Worm (Caenorhabditis elegans) whole organism, L1 larva: ENCODE results near the gene ilys-1.
A peak's percentile ranks its signal among the peaks of the same experiment; 100 is the strongest.

ENCODE experiments used
- C34B4.2 ChIP-seq: sonication (generic microtip); optimal IDR thresholded peaks from 2 replicates; lab custom pipeline; 2017; ENCODE audit warnings: mild to moderate bottlenecking, missing genetic modification characterization, missing compliant biosample characterization
- alr-1 ChIP-seq: fragments of 200-800 bp; sonication (Bioruptor generic); optimal IDR thresholded peaks from 2 replicates; lab custom pipeline; 2018; ENCODE audit warnings: borderline replicate concordance, mild to moderate bottlenecking, missing genetic modification characterization, missing compliant biosample characterization
- aly-2 ChIP-seq: fragments of 150-350 bp; optimal IDR thresholded peaks from 2 replicates; lab custom pipeline; 2014; ENCODE audit warnings: missing biosample characterization, missing genetic modification characterization
- ama-1 ChIP-seq: fragments of 150-350 bp; optimal IDR thresholded peaks from 2 replicates; lab custom pipeline; 2014
- ceh-63 ChIP-seq: fragments of 200-800 bp; sonication (Bioruptor generic); optimal IDR thresholded peaks from 2 replicates; lab custom pipeline; 2018; ENCODE audit warnings: mild to moderate bottlenecking, missing genetic modification characterization, missing compliant biosample characterization
- ceh-8 ChIP-seq: fragments of 200-800 bp; sonication (Bioruptor generic); optimal IDR thresholded peaks from 2 replicates; lab custom pipeline; 2018; ENCODE audit warnings: mild to moderate bottlenecking, missing genetic modification characterization, moderate library complexity, missing compliant biosample characterization
- ceh-82 ChIP-seq, 3 experiments: fragments of 150-350 bp in 1 of 3; sonication (generic microtip) in 2 of 3; optimal IDR thresholded peaks; 2 replicates each; lab custom pipeline; 2014 to 2017; ENCODE audit warnings: missing biosample characterization in 3 of 3, missing genetic modification characterization in 3 of 3
- dpl-1 ChIP-seq, 3 experiments: fragments of 150-350 bp in 2 of 3; sonication (generic microtip) in 1 of 3; optimal IDR thresholded peaks; 2 replicates each; lab custom pipeline; 2014 to 2017; ENCODE audit warnings: missing biosample characterization in 3 of 3, missing genetic modification characterization in 3 of 3, missing genetic modification reagents in 3 of 3
- dsc-1 ChIP-seq: sonication (generic microtip); optimal IDR thresholded peaks from 2 replicates; lab custom pipeline; 2016; ENCODE audit warnings: mild to moderate bottlenecking, missing genetic modification characterization, missing compliant biosample characterization
- efl-1 ChIP-seq, 4 experiments: fragments of 150-350 bp; optimal IDR thresholded peaks in 3 of 4; peaks in 1 of 4; 1 replicate in 1 of 4; 2 replicates in 3 of 4; lab custom pipeline; 2014; ENCODE audit warnings: missing biosample characterization in 2 of 4, missing genetic modification characterization in 2 of 4, missing genetic modification reagents in 2 of 4
- elt-3 ChIP-seq, 6 experiments: fragments of 150-350 bp in 1 of 6; sonication (generic microtip); optimal IDR thresholded peaks; 2 replicates each; lab custom pipeline; 2017 to 2018; ENCODE audit warnings: missing biosample characterization in 6 of 6, missing genetic modification characterization in 6 of 6, inconsistent platforms in 1 of 6
- ets-5 ChIP-seq: fragments of 200-800 bp; sonication (Bioruptor generic); IDR thresholded peaks from 2 replicates; pipeline ENCODE4 v1.3.6; 2022; ENCODE audit warnings: missing genetic modification characterization, missing compliant biosample characterization
- fkh-4 ChIP-seq: sonication (generic microtip); optimal IDR thresholded peaks from 2 replicates; lab custom pipeline; 2016; ENCODE audit warnings: missing compliant biosample characterization, missing genetic modification characterization, borderline replicate concordance
- grh-1 ChIP-seq: fragments of 200-800 bp; sonication (Bioruptor generic); IDR thresholded peaks from 2 replicates; pipeline ENCODE4 v1.3.6; 2022; ENCODE audit warnings: missing genetic modification reagents, missing genetic modification characterization, missing compliant biosample characterization
- hlh-17 ChIP-seq: fragments of 200-800 bp; sonication (Bioruptor generic); optimal IDR thresholded peaks from 2 replicates; lab custom pipeline; 2018; ENCODE audit warnings: missing genetic modification characterization, mild to moderate bottlenecking, missing compliant biosample characterization, moderate library complexity, borderline replicate concordance
- isw-1 ChIP-seq: fragments of 200-800 bp; sonication (Bioruptor generic); IDR thresholded peaks from 2 replicates; pipeline ENCODE4 v1.3.6; 2022; ENCODE audit warnings: missing genetic modification characterization, missing compliant biosample characterization
- lin-13 ChIP-seq: fragments of 150-350 bp; optimal IDR thresholded peaks from 2 replicates; lab custom pipeline; 2014; ENCODE audit warnings: missing biosample characterization, missing genetic modification reagents, missing genetic modification characterization
- lin-14 ChIP-seq: fragments of 200-800 bp; sonication (Bioruptor generic); optimal IDR thresholded peaks from 2 replicates; lab custom pipeline; 2018; ENCODE audit warnings: mild to moderate bottlenecking, missing genetic modification characterization, moderate library complexity, missing compliant biosample characterization
- lin-39 ChIP-seq: fragments of 150-350 bp; optimal IDR thresholded peaks from 2 replicates; lab custom pipeline; 2014; ENCODE audit warnings: missing biosample characterization, missing genetic modification reagents, missing genetic modification characterization
- nhr-11 ChIP-seq: fragments of 150-350 bp; optimal IDR thresholded peaks from 2 replicates; lab custom pipeline; 2014; ENCODE audit warnings: missing biosample characterization, missing genetic modification characterization
- nhr-12 ChIP-seq: sonication (generic microtip); optimal IDR thresholded peaks from 2 replicates; lab custom pipeline; 2017; ENCODE audit warnings: missing biosample characterization, missing genetic modification characterization
- nhr-19 ChIP-seq: fragments of 200-800 bp; sonication (Bioruptor generic); conservative IDR thresholded peaks from 2 replicates; pipeline ENCODE4 v1.3.6; 2022; ENCODE audit warnings: missing genetic modification characterization, missing compliant biosample characterization
- nhr-20 ChIP-seq: sonication (generic microtip); optimal IDR thresholded peaks from 2 replicates; lab custom pipeline; 2016; ENCODE audit warnings: mild to moderate bottlenecking, missing genetic modification characterization, missing compliant biosample characterization
- nhr-71 ChIP-seq: sonication (generic microtip); optimal IDR thresholded peaks from 2 replicates; lab custom pipeline; 2016; ENCODE audit warnings: mild to moderate bottlenecking, missing genetic modification characterization, moderate library complexity, missing compliant biosample characterization
- nhr-77 ChIP-seq: fragments of 150-350 bp; optimal IDR thresholded peaks from 2 replicates; lab custom pipeline; 2014; ENCODE audit warnings: missing biosample characterization, missing genetic modification characterization
- nhr-84 ChIP-seq: sonication (generic microtip); optimal IDR thresholded peaks from 2 replicates; lab custom pipeline; 2017; ENCODE audit warnings: missing biosample characterization, missing genetic modification characterization
- pax-3 ChIP-seq: fragments of 200-800 bp; sonication (Bioruptor generic); optimal IDR thresholded peaks from 2 replicates; lab custom pipeline; 2018; ENCODE audit warnings: mild to moderate bottlenecking, missing genetic modification characterization, moderate library complexity, missing compliant biosample characterization
- rnt-1 ChIP-seq: sonication (generic microtip); optimal IDR thresholded peaks from 2 replicates; lab custom pipeline; 2016; ENCODE audit warnings: mild to moderate bottlenecking, missing genetic modification characterization, moderate library complexity, missing compliant biosample characterization
- skn-1 ChIP-seq: fragments of 150-350 bp; optimal IDR thresholded peaks from 2 replicates; lab custom pipeline; 2014; ENCODE audit warnings: missing biosample characterization, missing genetic modification characterization
- snu-23 ChIP-seq: sonication (generic microtip); optimal IDR thresholded peaks from 2 replicates; lab custom pipeline; 2016; ENCODE audit warnings: missing genetic modification characterization, missing compliant biosample characterization
- swsn-7 ChIP-seq: sonication (generic microtip); optimal IDR thresholded peaks from 2 replicates; lab custom pipeline; 2016; ENCODE audit warnings: missing genetic modification characterization, missing compliant biosample characterization
- tbx-2 ChIP-seq: sonication (generic microtip); optimal IDR thresholded peaks from 2 replicates; lab custom pipeline; 2016; ENCODE audit warnings: missing genetic modification characterization, missing compliant biosample characterization
- tlp-1 ChIP-seq: fragments of 150-350 bp; optimal IDR thresholded peaks from 2 replicates; lab custom pipeline; 2014; ENCODE audit warnings: missing biosample characterization, missing genetic modification characterization
- unc-62 ChIP-seq: fragments of 150-350 bp; optimal IDR thresholded peaks from 2 replicates; lab custom pipeline; 2014; ENCODE audit warnings: missing biosample characterization, missing genetic modification reagents, missing genetic modification characterization
- unc-98 ChIP-seq: fragments of 200-800 bp; sonication (Bioruptor generic); IDR thresholded peaks from 2 replicates; pipeline ENCODE4 v1.3.6; 2022; ENCODE audit warnings: missing genetic modification characterization, missing compliant biosample characterization
- vab-15 ChIP-seq: sonication (generic microtip); optimal IDR thresholded peaks from 2 replicates; lab custom pipeline; 2017; ENCODE audit warnings: missing genotype, mild to moderate bottlenecking, missing genetic modification characterization, missing compliant biosample characterization
- zag-1 ChIP-seq: fragments of 150-350 bp; optimal IDR thresholded peaks from 2 replicates; lab custom pipeline; 2014; ENCODE audit warnings: missing biosample characterization, missing genetic modification characterization
- ztf-11 ChIP-seq, 2 experiments: sonication (generic microtip); optimal IDR thresholded peaks; 2 replicates each; lab custom pipeline; 2016 to 2017; ENCODE audit warnings: missing genetic modification characterization in 2 of 2, missing biosample characterization in 1 of 2, missing compliant biosample characterization in 1 of 2

ilys-1 gene

ce11 chrIV:2495118-2495785 is 25.0 kb downstream of the ilys-1 start, which contains the start of the genes ccdc-12 and Y69A2AR.18 (continued):
- TF ChIP-seq pax-3 (no peak), elt-3 (tag; optimal IDR thresholded peaks at IDR 0.05; lab: Kevin White, UChicago) (peak in 1 of 6 experiments; percentile 53), swsn-7 (tag; lab: Kevin White, UChicago) (peak; percentile 52), hlh-17 (GFP tag; lab: Kevin White, UChicago) (no peak), nhr-71 (tag; lab: Kevin White, UChicago) (peak; percentile 76), lin-13 (GFP tag; lab: Kevin White, UChicago) (peak; percentile 55), skn-1 (tag; lab: Kevin White, UChicago) (peak; percentile 58), dsc-1 (tag; lab: Kevin White, UChicago) (peak; percentile 52), lin-14 (GFP tag; lab: Kevin White, UChicago) (no peak), dpl-1 (GFP tag; optimal IDR thresholded peaks at IDR 0.05; lab: Kevin White, UChicago) (peak; percentile 64 to 78 (median 72)), rnt-1 (tag; lab: Kevin White, UChicago) (no peak), efl-1 (optimal IDR thresholded peaks at IDR 0.05; lab: Kevin White, UChicago) (peak; percentile 77 to 84), efl-1 (GFP tag; optimal IDR thresholded peaks at IDR 0.05 in 1 of 2; lab: Kevin White, UChicago) (peak; percentile 75 to 97), C34B4.2 (tag; lab: Kevin White, UChicago) (no peak), unc-98 (no peak), aly-2 (tag; lab: Kevin White, UChicago) (no peak), ceh-63 (GFP tag; lab: Kevin White, UChicago) (no peak), ceh-82 (tag; optimal IDR thresholded peaks at IDR 0.05; lab: Kevin White, UChicago) (peak; percentile 52 to 78 (median 76)), nhr-19 (peak; percentile 56), tbx-2 (tag; lab: Kevin White, UChicago) (peak; percentile 63), zag-1 (no peak), tlp-1 (tag; lab: Kevin White, UChicago) (no peak), snu-23 (peak; percentile 75)

DNA sequence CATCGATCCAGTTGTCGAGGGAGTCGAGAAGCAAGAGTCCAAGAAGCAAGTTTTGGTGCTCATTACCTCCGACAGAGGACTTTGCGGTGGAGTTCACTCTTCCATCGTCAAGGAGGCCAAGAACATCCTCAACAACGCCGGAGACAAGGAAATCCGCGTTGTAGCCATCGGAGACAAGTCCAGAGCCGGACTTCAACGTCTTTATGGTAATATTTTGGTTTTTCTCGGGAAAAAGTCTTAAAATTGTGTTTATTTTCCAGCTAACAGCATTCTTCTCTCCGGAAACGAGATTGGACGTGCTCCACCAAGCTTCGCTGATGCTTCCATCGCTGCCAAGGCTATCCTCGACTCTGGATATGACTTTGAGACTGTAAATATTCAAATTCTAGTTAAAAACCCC is 25.9 kb downstream of the ilys-1 start:
- TF ChIP-seq grh-1 = no peak
- peak; percentile 14 for TF ChIP-seq ceh-8 (GFP tag; lab: Kevin White, UChicago)

DNA sequence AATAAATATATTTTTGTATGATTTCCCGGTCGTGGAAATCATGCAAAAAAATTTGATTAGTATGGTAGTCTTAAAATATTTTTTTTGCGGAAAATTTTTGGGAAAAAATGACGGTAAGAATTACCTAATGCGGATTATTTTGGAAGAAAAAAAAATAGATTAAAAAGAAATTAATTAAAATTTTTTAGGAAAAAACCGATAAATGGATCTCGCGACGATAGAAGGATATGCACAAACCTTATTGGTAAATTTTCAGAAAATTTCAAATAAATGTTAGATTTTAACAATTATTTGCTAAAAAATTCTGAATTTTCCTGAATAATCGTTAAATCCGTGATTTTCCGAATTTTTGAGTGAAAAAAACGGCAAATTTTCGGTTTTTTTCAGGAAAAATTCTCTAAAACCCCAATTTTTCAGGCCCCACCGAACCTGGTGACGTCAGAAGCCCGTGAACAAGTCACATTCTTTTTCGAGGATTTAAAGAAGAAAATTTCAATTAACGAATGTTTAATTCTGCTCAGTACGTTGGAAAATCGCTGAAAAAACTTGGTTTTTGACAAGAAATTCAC is 27.5 kb downstream of the ilys-1 start, which contains the start of gene Y69A2AR.16:
TSS of gene Y69A2AR.16 (plus strand) at position 189 of the 569 bp plus-strand sequence.
- no peak for TF ChIP-seq lin-39 (tag; lab: Kevin White, UChicago)
- TF ChIP-seq ztf-11 (tag; optimal IDR thresholded peaks at IDR 0.05; lab: Kevin White, UChicago) = no peak
- no peak for TF ChIP-seq nhr-20 (tag; lab: Kevin White, UChicago)
- TF ChIP-seq vab-15 (tag; lab: Kevin White, UChicago) = no peak
- TF ChIP-seq nhr-12 (tag; lab: Kevin White, UChicago) = no peak
- no peak for TF ChIP-seq nhr-77 (tag; lab: Kevin White, UChicago)
- no peak for TF ChIP-seq isw-1 (GFP tag; lab: Robert Waterston, UW)
- no peak for TF ChIP-seq swsn-7 (tag; lab: Kevin White, UChicago)
- TF ChIP-seq nhr-19 = no peak
- no peak for TF ChIP-seq ceh-82 (tag; optimal IDR thresholded peaks at IDR 0.05; lab: Kevin White, UChicago)
- no peak for TF ChIP-seq alr-1
- no peak for TF ChIP-seq unc-98
- no peak for TF ChIP-seq aly-2 (tag; lab: Kevin White, UChicago)
- TF ChIP-seq ceh-63 (GFP tag; lab: Kevin White, UChicago) = no peak

DNA sequence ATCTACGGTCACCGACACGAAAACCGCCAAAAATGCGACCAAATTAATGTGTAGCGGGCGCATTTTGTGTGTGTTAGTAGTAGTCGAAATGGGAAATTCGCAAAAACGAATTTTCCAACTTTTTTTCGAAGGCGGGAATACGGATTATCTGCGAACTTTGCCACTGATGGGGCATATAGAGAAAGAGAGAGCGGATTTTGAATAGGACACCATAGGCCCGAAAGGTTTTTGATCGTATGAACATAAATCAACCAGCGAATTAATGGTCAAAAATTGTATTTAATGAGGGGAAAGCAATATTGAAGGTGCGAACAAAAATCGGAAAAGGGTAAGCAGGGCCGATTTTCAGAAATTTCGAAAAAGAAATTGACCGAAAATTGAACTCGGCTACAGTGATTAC is 37.6 kb downstream of the ilys-1 start, which contains the start of gene Y69A2AR.22:
TSS of gene Y69A2AR.22 (minus strand) at position 101 of the 400 bp plus-strand sequence.
- TF ChIP-seq fkh-4 (tag; lab: Kevin White, UChicago) = no peak
- TF ChIP-seq ama-1 (lab: Kevin White, UChicago) = no peak
- no peak for TF ChIP-seq snu-23
- TF ChIP-seq hlh-17 (GFP tag; lab: Kevin White, UChicago) = no peak
- TF ChIP-seq nhr-11 (tag; lab: Kevin White, UChicago) = no peak
- TF ChIP-seq ceh-63 (GFP tag; lab: Kevin White, UChicago) = no peak
- TF ChIP-seq nhr-20 (tag; lab: Kevin White, UChicago) = no peak
- no peak for TF ChIP-seq unc-98
- no peak for TF ChIP-seq unc-62 (GFP tag; lab: Kevin White, UChicago)
- TF ChIP-seq nhr-84 (tag; lab: Kevin White, UChicago) = no peak
- TF ChIP-seq ztf-11 (tag; optimal IDR thresholded peaks at IDR 0.05; lab: Kevin White, UChicago) = no peak
- no peak for TF ChIP-seq ets-5 (GFP tag; lab: Robert Waterston, UW)
